Worm (Caenorhabditis elegans): ENCODE results near the gene F23D12.1.

F23D12.1 gene

ce11 chrX:14476625-14477257 is 48.8 kb upstream of the F23D12.1 start (continued):
- TF ChIP-seq lin-35 (GFP tag; optimal IDR thresholded peaks at IDR 0.05) (peak in 1 of 2 experiments; percentile 66), skn-1 (tag; optimal IDR thresholded peaks at IDR 0.05) (peak; percentile 83), lin-13 (GFP tag; optimal IDR thresholded peaks at IDR 0.05) (no peak), mep-1 (tag; optimal IDR thresholded peaks at IDR 0.05) (no peak), C04F5.9 (tag; optimal IDR thresholded peaks at IDR 0.05) (no peak), swsn-7 (tag; optimal IDR thresholded peaks at IDR 0.05) (peak; percentile 54), fkh-4 (tag; optimal IDR thresholded peaks at IDR 0.05; ENCODE audit: borderline replicate concordance) (no peak), elt-3 (tag; optimal IDR thresholded peaks at IDR 0.05) (peak in 3 of 6 experiments; percentile 18 to 79 (median 66)), pax-3 (tag; optimal IDR thresholded peaks at IDR 0.05) (no peak), ceh-90 (tag; optimal IDR thresholded peaks at IDR 0.05) (no peak), zag-1 (tag; optimal IDR thresholded peaks at IDR 0.05) (no peak), blmp-1 (tag; optimal IDR thresholded peaks at IDR 0.05) (no peak), unc-98 (GFP tag; IDR thresholded peaks at IDR 0.05) (no peak), nhr-237 (tag; optimal IDR thresholded peaks at IDR 0.05) (no peak), rnt-1 (tag; optimal IDR thresholded peaks at IDR 0.05) (peak; percentile 24), lir-3 (tag; optimal IDR thresholded peaks at IDR 0.05; ENCODE audit: poor library complexity) (no peak), pag-3 (tag; optimal IDR thresholded peaks at IDR 0.05; ENCODE audit: borderline replicate concordance, insufficient read depth) (no peak), unc-86 (tag; optimal IDR thresholded peaks at IDR 0.05) (no peak), nhr-84 (tag; optimal IDR thresholded peaks at IDR 0.05) (no peak), zip-4 (GFP tag; optimal IDR thresholded peaks at IDR 0.05) (peak; percentile 98), isw-1 (GFP tag; IDR thresholded peaks at IDR 0.05) (peak; percentile 44; the same call in 1 of the 2 replicates), egl-27 (tag; optimal IDR thresholded peaks at IDR 0.05) (no peak), egl-13 (tag; optimal IDR thresholded peaks at IDR 0.05) (no peak), ceh-88 (GFP tag; IDR thresholded peaks at IDR 0.05) (no peak; the same call in 1 of the 2 replicates), nhr-76 (tag; optimal IDR thresholded peaks at IDR 0.05) (no peak), hlh-17 (GFP tag; optimal IDR thresholded peaks at IDR 0.05; ENCODE audit: borderline replicate concordance) (no peak), hlh-4 (tag; optimal IDR thresholded peaks at IDR 0.05) (no peak), jun-1 (tag; optimal IDR thresholded peaks at IDR 0.05) (peak; percentile 51), aly-2 (tag; optimal IDR thresholded peaks at IDR 0.05) (no peak), lin-39 (tag; optimal IDR thresholded peaks at IDR 0.05) (no peak), mdl-1 (tag; optimal IDR thresholded peaks at IDR 0.05) (peak in 1 of 2 experiments; percentile 50), nhr-77 (tag; optimal IDR thresholded peaks at IDR 0.05) (peak; percentile 30), elt-2 (tag; optimal IDR thresholded peaks at IDR 0.05) (peak; percentile 56), unc-62 (GFP tag; optimal IDR thresholded peaks at IDR 0.05) (no peak), ces-1 (GFP tag; optimal IDR thresholded peaks at IDR 0.05) (no peak), irx-1 (tag; optimal IDR thresholded peaks at IDR 0.05) (peak; percentile 67), ztf-4 (tag; optimal IDR thresholded peaks at IDR 0.05) (no peak), lsy-2 (tag; optimal IDR thresholded peaks at IDR 0.05) (peak; percentile 6 to 53), snu-23 (GFP tag; optimal IDR thresholded peaks at IDR 0.05) (peak; percentile 63), mef-2 (tag; optimal IDR thresholded peaks at IDR 0.05) (no peak), C34B4.2 (tag; optimal IDR thresholded peaks at IDR 0.05) (no peak), sptf-1 (tag; optimal IDR thresholded peaks at IDR 0.05) (no peak), efl-1 (optimal IDR thresholded peaks at IDR 0.05) (peak in 1 of 2 experiments; percentile 19), efl-1 (GFP tag; optimal IDR thresholded peaks at IDR 0.05 in 1 of 2) (peak in 1 of 2 experiments; percentile 95), tlp-1 (tag; optimal IDR thresholded peaks at IDR 0.05) (no peak), sup-37 (GFP tag; optimal IDR thresholded peaks at IDR 0.05) (no peak), nhr-28 (tag; optimal IDR thresholded peaks at IDR 0.05) (no peak), nhr-90 (tag; optimal IDR thresholded peaks at IDR 0.05; ENCODE audit: poor library complexity) (peak; percentile 87), F16B12.6 (tag; optimal IDR thresholded peaks at IDR 0.05) (no peak), nhr-71 (tag; optimal IDR thresholded peaks at IDR 0.05) (peak; percentile 61), nhr-85 (tag) (peak; percentile 82), vab-15 (tag; optimal IDR thresholded peaks at IDR 0.05) (no peak)

Data from whole organism, L1 larva.